Fruit fly (Drosophila melanogaster) whole organism, wandering third instar larva: ENCODE data around the gene Rh6.

Experiments used
- CG32264 ChIP-seq: fragments of 200-800 bp; sonication (Bioruptor generic); optimal IDR thresholded peaks from 2 replicates; lab custom pipeline; 2016; ENCODE audit warnings: missing biosample characterization, missing genetic modification characterization
- Dfd ChIP-seq: fragments of >200 bp; optimal IDR thresholded peaks from 2 replicates; lab custom pipeline; 2017; ENCODE audit warnings: missing biosample characterization, missing genetic modification characterization
- Myc ChIP-seq: fragments of >200 bp; optimal IDR thresholded peaks from 2 replicates; lab custom pipeline; 2017
- h ChIP-seq: fragments of 200-800 bp; sonication (Bioruptor generic); optimal IDR thresholded peaks from 3 replicates; lab custom pipeline; 2016; ENCODE audit warnings: missing biosample characterization, mild to moderate bottlenecking, missing genetic modification characterization
- psq ChIP-seq: fragments of 200-800 bp; sonication (Bioruptor generic); optimal IDR thresholded peaks from 3 replicates; lab custom pipeline; 2017; ENCODE audit warnings: missing biosample characterization, mild to moderate bottlenecking, missing genetic modification characterization, moderate library complexity
- usp ChIP-seq: fragments of >200 bp; optimal IDR thresholded peaks from 2 replicates; lab custom pipeline; 2017; ENCODE audit warnings: missing biosample characterization, missing genetic modification characterization
- woc ChIP-seq: sonication (Bioruptor generic); optimal IDR thresholded peaks from 2 replicates; lab custom pipeline; 2016; ENCODE audit warnings: missing biosample characterization, mild to moderate bottlenecking, missing genetic modification characterization

DNA sequence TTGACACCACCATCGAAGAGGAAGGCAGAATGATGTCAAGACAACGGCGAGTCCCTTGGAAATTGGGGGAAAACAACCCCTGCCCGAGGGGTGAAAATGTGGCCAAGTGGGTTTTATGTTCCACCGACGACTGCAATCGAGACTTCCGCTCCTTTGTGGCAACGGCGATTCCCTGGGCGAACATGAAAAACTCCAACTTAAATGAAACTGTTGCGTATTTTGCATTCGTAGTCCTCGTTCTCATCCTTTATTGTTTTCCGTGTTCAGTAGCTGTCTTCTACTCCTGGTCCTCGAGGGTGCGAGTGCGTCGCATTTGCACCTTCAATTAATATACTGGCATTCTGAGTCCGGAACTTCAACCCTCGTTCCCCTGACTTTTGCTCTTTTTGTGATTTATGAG, 29.3 kb downstream of the Rh6 start:
- TF ChIP-seq CG32264 (GFP tag; lab: Kevin White, UChicago) = no peak
- TF ChIP-seq Myc (lab: Kevin White, UChicago) = no peak
- TF ChIP-seq h (GFP tag; lab: Kevin White, UChicago) = no peak
- no peak for TF ChIP-seq Dfd
- TF ChIP-seq psq = no peak
- TF ChIP-seq woc (GFP tag; lab: Kevin White, UChicago) = no peak
- TF ChIP-seq usp (GFP tag; lab: Kevin White, UChicago) = no peak
